Worm (Caenorhabditis elegans) whole organism, late embryonic: ENCODE data around the gene gcn-2.

Source experiments
- C38D4.7 ChIP-seq: fragments of 200-800 bp; sonication (Bioruptor generic); optimal IDR thresholded peaks from 2 replicates; lab custom pipeline; 2018; ENCODE audit warnings: mild to moderate bottlenecking, missing genetic modification characterization, moderate library complexity, missing compliant biosample characterization
- ama-1 ChIP-seq: fragments of 150-350 bp; optimal IDR thresholded peaks from 2 replicates; lab custom pipeline; 2014
- ceh-19 ChIP-seq: fragments of 200-800 bp; sonication (Bioruptor generic); optimal IDR thresholded peaks from 2 replicates; lab custom pipeline; 2018; ENCODE audit warnings: mild to moderate bottlenecking, missing genetic modification characterization, missing compliant biosample characterization
- ceh-6 ChIP-seq: fragments of 200-800 bp; sonication (Bioruptor generic); optimal IDR thresholded peaks from 2 replicates; lab custom pipeline; 2018; ENCODE audit warnings: mild to moderate bottlenecking, missing genetic modification characterization, missing compliant biosample characterization
- hlh-13 ChIP-seq: fragments of 200-800 bp; sonication (Bioruptor generic); optimal IDR thresholded peaks from 2 replicates; lab custom pipeline; 2018; ENCODE audit warnings: mild to moderate bottlenecking, missing genetic modification characterization, missing compliant biosample characterization
- nhr-11 ChIP-seq: fragments of 150-350 bp; optimal IDR thresholded peaks from 2 replicates; lab custom pipeline; 2014; ENCODE audit warnings: missing biosample characterization, missing genetic modification characterization
- pag-3 ChIP-seq: sonication (generic microtip); optimal IDR thresholded peaks from 2 replicates; lab custom pipeline; 2016; ENCODE audit warnings: missing compliant biosample characterization, missing genetic modification characterization, borderline replicate concordance
- unc-86 ChIP-seq: sonication (generic microtip); optimal IDR thresholded peaks from 2 replicates; lab custom pipeline; 2016; ENCODE audit warnings: missing genetic modification characterization, missing compliant biosample characterization

DNA sequence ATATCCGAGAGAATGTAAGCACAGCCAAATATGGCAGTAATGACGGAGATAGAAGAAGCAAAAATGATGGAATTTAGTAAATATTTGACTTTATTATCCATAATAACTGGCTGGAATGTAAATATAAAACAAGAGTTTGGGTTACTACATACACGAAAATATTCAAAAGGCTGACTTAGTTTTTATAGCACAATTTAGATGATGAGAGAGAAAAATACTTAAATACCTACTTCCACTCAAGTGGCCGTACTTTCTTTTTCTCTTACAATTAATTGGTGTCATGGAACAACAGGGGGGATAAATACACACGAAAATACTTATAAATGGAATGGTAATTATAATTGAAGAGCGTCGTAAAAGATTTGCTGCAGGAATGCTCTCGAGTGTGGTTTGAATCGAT is 14.2 kb downstream of the gcn-2 start, which contains the start of gene col-86:
- TF ChIP-seq ceh-19 (GFP tag; lab: Kevin White, UChicago) (no peak), unc-86 (no peak), C38D4.7 (GFP tag; lab: Kevin White, UChicago) (no peak), nhr-11 (tag; lab: Kevin White, UChicago) (no peak), hlh-13 (GFP tag; lab: Kevin White, UChicago) (no peak), ama-1 (lab: Kevin White, UChicago) (no peak), pag-3 (tag; lab: Kevin White, UChicago) (no peak), ceh-6 (GFP tag; lab: Kevin White, UChicago) (no peak)
